Worm (Caenorhabditis elegans) whole organism, early embryonic: ENCODE data around the gene cnc-7.

Experiments
- B0310.2 ChIP-seq: sonication (generic microtip); optimal IDR thresholded peaks from 2 replicates; lab custom pipeline; 2016; ENCODE audit warnings: mild to moderate bottlenecking, missing genetic modification characterization, missing compliant biosample characterization
- F13C5.2 ChIP-seq: sonication (generic microtip); optimal IDR thresholded peaks from 2 replicates; lab custom pipeline; 2017; ENCODE audit warnings: mild to moderate bottlenecking, missing genetic modification characterization, inconsistent platforms, missing compliant biosample characterization
- aly-1 ChIP-seq: sonication (generic microtip); optimal IDR thresholded peaks from 2 replicates; lab custom pipeline; 2016; ENCODE audit warnings: missing genetic modification characterization, missing compliant biosample characterization
- ama-1 ChIP-seq: fragments of 150-350 bp; optimal IDR thresholded peaks from 2 replicates; lab custom pipeline; 2014
- ceh-13 ChIP-seq: fragments of 200-800 bp; sonication (Bioruptor generic); optimal IDR thresholded peaks from 2 replicates; lab custom pipeline; 2018; ENCODE audit warnings: mild to moderate bottlenecking, missing genetic modification characterization, missing compliant biosample characterization
- ceh-36 ChIP-seq: sonication (generic microtip); optimal IDR thresholded peaks from 2 replicates; lab custom pipeline; 2016; ENCODE audit warnings: missing genetic modification characterization, inconsistent platforms, missing compliant biosample characterization
- ets-7 ChIP-seq: sonication (generic microtip); optimal IDR thresholded peaks from 2 replicates; lab custom pipeline; 2016; ENCODE audit warnings: missing genotype, missing genetic modification characterization, missing compliant biosample characterization
- flt-1 ChIP-seq: fragments of 200-800 bp; sonication (Bioruptor generic); IDR thresholded peaks from 2 replicates; pipeline ENCODE4 v1.3.6; 2022; ENCODE audit warnings: missing genetic modification characterization, missing compliant biosample characterization
- hmbx-1 ChIP-seq: sonication (generic microtip); optimal IDR thresholded peaks from 2 replicates; lab custom pipeline; 2016; ENCODE audit warnings: mild to moderate bottlenecking, missing genetic modification characterization, missing compliant biosample characterization
- hmg-4 ChIP-seq: fragments of 200-800 bp; sonication (Bioruptor generic); optimal IDR thresholded peaks from 2 replicates; lab custom pipeline; 2018; ENCODE audit warnings: mild to moderate bottlenecking, missing genetic modification characterization, missing compliant biosample characterization
- hnd-1 ChIP-seq: sonication (generic microtip); optimal IDR thresholded peaks from 2 replicates; lab custom pipeline; 2016; ENCODE audit warnings: missing genetic modification characterization, missing compliant biosample characterization
- pes-1 ChIP-seq: fragments of 200-800 bp; sonication (Bioruptor generic); IDR thresholded peaks from 2 replicates; pipeline ENCODE4 v1.3.6; 2022; ENCODE audit warnings: missing genetic modification reagents, missing genetic modification characterization, missing compliant biosample characterization
- scrt-1 ChIP-seq: fragments of 200-800 bp; sonication (Bioruptor generic); IDR thresholded peaks from 2 replicates; pipeline ENCODE4 v1.3.6; 2022; ENCODE audit warnings: missing genetic modification characterization, missing compliant biosample characterization
- sea-1 ChIP-seq: fragments of 200-800 bp; sonication (Bioruptor generic); conservative IDR thresholded peaks from 2 replicates; pipeline ENCODE4 v1.3.6; 2022; ENCODE audit warnings: missing genetic modification characterization, missing compliant biosample characterization
- tbx-11 ChIP-seq: fragments of 200-800 bp; sonication (Bioruptor generic); IDR thresholded peaks from 2 replicates; pipeline ENCODE4 v1.3.6; 2022; ENCODE audit warnings: missing genetic modification characterization, missing compliant biosample characterization
- tbx-37 ChIP-seq: fragments of 200-800 bp; sonication (Bioruptor generic); conservative IDR thresholded peaks from 2 replicates; pipeline ENCODE4 v1.3.6; 2022; ENCODE audit warnings: missing genetic modification reagents, missing genetic modification characterization, missing compliant biosample characterization
- tra-4 ChIP-seq: sonication (generic microtip); optimal IDR thresholded peaks from 2 replicates; lab custom pipeline; 2017; ENCODE audit warnings: missing genetic modification characterization, missing compliant biosample characterization

cnc-7 gene

ce11 chrV:20415415-20415814 is 21.5 kb downstream of the cnc-7 start:
- TF ChIP-seq tbx-37 (GFP tag; lab: Robert Waterston, UW) (no peak), sea-1 (no peak), B0310.2 (tag; lab: Kevin White, UChicago) (no peak), hnd-1 (tag; lab: Kevin White, UChicago) (no peak), F13C5.2 (tag; lab: Kevin White, UChicago) (no peak), hmg-4 (GFP tag; lab: Kevin White, UChicago) (no peak), flt-1 (GFP tag; lab: Robert Waterston, UW) (no peak), scrt-1 (no peak), ceh-36 (tag; lab: Kevin White, UChicago) (no peak), ets-7 (no peak), tbx-11 (GFP tag; lab: Robert Waterston, UW) (no peak), tra-4 (tag; lab: Kevin White, UChicago) (no peak), pes-1 (GFP tag; lab: Robert Waterston, UW) (no peak), aly-1 (tag; lab: Kevin White, UChicago) (no peak), ama-1 (lab: Kevin White, UChicago) (no peak), ceh-13 (GFP tag; lab: Kevin White, UChicago) (no peak), hmbx-1 (tag; lab: Kevin White, UChicago) (no peak)

- TF ChIP-seq sea-1, result no peak
- no peak for TF ChIP-seq hnd-1 (tag; lab: Kevin White, UChicago)
- no peak for TF ChIP-seq pes-1 (GFP tag; lab: Robert Waterston, UW)
- no peak for TF ChIP-seq tbx-37 (GFP tag; lab: Robert Waterston, UW)
- TF ChIP-seq aly-1 (tag; lab: Kevin White, UChicago), result no peak
- no peak for TF ChIP-seq B0310.2 (tag; lab: Kevin White, UChicago)
These were observed 22.5 kb downstream of the cnc-7 start for ce11 chrV:20416335-20416734.

DNA sequence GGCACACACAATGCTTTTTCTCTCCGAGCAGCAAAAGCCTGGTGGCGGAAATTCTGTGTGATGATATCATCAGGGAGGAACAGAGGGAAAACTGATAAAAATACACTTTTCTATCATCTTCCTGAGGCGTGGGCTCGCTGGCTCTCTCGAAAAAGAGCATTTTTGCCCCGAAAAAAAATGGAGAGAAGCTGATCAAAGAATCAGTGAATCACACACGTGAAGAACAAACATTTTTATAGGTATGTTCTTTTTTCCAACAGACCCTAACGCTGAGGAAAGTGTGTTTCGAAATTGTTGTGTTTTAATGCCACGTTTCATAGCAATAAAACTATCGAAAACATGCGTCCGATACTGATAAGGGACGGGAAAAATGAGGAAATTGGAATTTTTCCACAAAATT is 22.9 kb downstream of the cnc-7 start:
- TF ChIP-seq F13C5.2 (tag; lab: Kevin White, UChicago) (no peak), tra-4 (tag; lab: Kevin White, UChicago) (no peak), aly-1 (tag; lab: Kevin White, UChicago) (no peak), pes-1 (GFP tag; lab: Robert Waterston, UW) (no peak), B0310.2 (tag; lab: Kevin White, UChicago) (no peak), ceh-36 (tag; lab: Kevin White, UChicago) (no peak), hmg-4 (GFP tag; lab: Kevin White, UChicago) (no peak), tbx-37 (GFP tag; lab: Robert Waterston, UW) (no peak), sea-1 (no peak), hnd-1 (tag; lab: Kevin White, UChicago) (no peak), ama-1 (lab: Kevin White, UChicago) (no peak), scrt-1 (no peak), ets-7 (no peak), tbx-11 (GFP tag; lab: Robert Waterston, UW) (no peak), ceh-13 (GFP tag; lab: Kevin White, UChicago) (no peak)

DNA sequence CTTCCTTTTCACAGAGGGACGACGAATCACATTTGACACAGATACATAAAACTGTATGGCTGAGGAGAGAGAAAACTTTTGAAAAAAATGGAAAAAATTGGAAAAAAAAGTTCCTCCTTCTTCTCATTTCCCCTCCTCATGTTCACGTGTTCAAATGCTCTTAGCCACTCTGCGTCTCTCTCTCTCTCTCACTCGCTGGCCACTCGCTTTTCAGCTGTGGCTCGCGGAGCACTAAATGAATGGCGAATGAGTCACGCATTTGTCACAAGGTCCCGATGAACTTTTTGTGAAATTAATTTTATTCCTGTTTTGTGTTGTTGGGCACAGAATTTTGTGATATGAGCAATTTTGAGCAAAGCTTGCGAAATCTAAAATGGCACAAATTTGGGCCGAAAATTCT is 23.9 kb downstream of the cnc-7 start:
- no peak for TF ChIP-seq tbx-37 (GFP tag; lab: Robert Waterston, UW)
- TF ChIP-seq sea-1, result no peak

DNA sequence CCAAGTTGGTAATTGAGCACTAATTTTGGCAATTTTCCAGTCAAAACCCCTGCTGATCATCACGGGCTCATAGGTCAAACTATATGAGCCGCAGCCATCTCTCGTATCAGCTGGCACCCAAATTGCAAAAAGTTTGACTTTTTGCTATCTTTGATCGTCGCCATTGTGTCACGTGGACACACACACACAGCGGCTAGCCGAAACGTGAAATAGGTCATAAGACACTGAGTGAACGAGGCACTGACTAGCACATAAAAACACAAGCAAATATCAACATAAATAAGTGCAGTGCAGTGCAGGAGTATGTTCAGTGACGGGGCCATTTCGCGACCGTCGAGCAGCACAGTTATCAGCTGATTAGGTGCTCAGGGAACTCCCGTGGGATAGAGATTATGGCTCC is 24.9 kb downstream of the cnc-7 start:
- TF ChIP-seq tbx-11 (GFP tag; lab: Robert Waterston, UW) (no peak), F13C5.2 (tag; lab: Kevin White, UChicago) (no peak), ama-1 (lab: Kevin White, UChicago) (no peak), B0310.2 (tag; lab: Kevin White, UChicago) (no peak), hmg-4 (GFP tag; lab: Kevin White, UChicago) (no peak), ceh-36 (tag; lab: Kevin White, UChicago) (no peak), hmbx-1 (tag; lab: Kevin White, UChicago) (no peak), pes-1 (GFP tag; lab: Robert Waterston, UW) (no peak), tbx-37 (GFP tag; lab: Robert Waterston, UW) (no peak), tra-4 (tag; lab: Kevin White, UChicago) (no peak), hnd-1 (tag; lab: Kevin White, UChicago) (no peak), ceh-13 (GFP tag; lab: Kevin White, UChicago) (no peak), scrt-1 (no peak), ets-7 (no peak), aly-1 (tag; lab: Kevin White, UChicago) (no peak), sea-1 (no peak), flt-1 (GFP tag; lab: Robert Waterston, UW) (no peak)

ce11 chrV:20419643-20420042 is 25.8 kb downstream of the cnc-7 start:
- TF ChIP-seq B0310.2 (tag; lab: Kevin White, UChicago) (no peak), tbx-37 (GFP tag; lab: Robert Waterston, UW) (no peak), hmg-4 (GFP tag; lab: Kevin White, UChicago) (no peak)

ce11 chrV:20422738-20423137 is 28.9 kb downstream of the cnc-7 start:
- TF ChIP-seq tbx-37 (GFP tag; lab: Robert Waterston, UW) (no peak), flt-1 (GFP tag; lab: Robert Waterston, UW) (no peak)

DNA sequence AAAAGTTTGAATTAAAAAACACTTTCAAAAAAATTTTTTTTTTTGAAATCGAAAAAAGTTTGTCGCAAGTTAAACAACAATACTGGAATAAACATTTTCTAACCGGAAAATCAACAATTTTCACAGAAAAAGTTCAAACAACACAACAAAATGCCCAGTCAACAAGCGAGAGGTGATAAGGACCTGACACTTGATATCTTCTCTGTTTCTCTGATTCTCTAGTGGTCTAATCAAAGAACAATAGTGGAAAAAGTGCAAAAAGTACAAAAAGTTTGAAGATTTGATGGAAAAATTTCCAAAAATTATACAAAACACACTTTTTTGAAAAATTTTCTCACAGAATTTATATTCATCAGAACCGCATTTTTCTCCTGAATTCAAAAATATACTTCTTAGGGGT is 29.6 kb downstream of the cnc-7 start:
- no peak for TF ChIP-seq aly-1 (tag; lab: Kevin White, UChicago)
- TF ChIP-seq hnd-1 (tag; lab: Kevin White, UChicago), result no peak
- no peak for TF ChIP-seq ceh-36 (tag; lab: Kevin White, UChicago)
- no peak for TF ChIP-seq ceh-13 (GFP tag; lab: Kevin White, UChicago)
